Worm (Caenorhabditis elegans): ENCODE measurements around the gene F26D2.15.

Gene F26D2.15

DNA sequence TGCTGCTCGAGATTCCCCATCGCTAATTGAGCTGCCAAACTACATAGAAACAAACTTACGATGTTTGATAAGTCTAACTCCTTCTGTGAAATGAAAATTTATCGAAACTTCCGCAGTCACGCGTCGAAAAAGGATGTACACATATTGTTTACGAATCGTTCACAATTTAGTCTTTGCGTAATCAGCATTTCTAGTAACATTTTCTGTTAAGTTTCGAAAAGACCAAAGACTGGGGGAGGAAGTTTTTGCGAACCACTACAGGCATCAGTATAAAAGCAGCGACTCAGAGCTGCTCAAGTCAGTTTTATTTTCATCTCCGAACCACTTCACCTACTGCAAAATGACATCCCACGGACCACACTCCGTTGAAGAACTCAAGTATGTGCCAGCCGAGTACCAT lies 50.5 kb downstream of the F26D2.15 start, which contains the start of gene sqst-4:
sqst-4 (plus strand) TSS at position 301 of the 400 bp plus-strand sequence.
- TF ChIP-seq dpl-1 (GFP tag; optimal IDR thresholded peaks at IDR 0.05) (no peak), lin-35 (GFP tag; optimal IDR thresholded peaks at IDR 0.05) (no peak), ces-1 (GFP tag; optimal IDR thresholded peaks at IDR 0.05) (no peak), F16B12.6 (tag; optimal IDR thresholded peaks at IDR 0.05) (no peak), nhr-90 (tag; optimal IDR thresholded peaks at IDR 0.05; ENCODE audit: poor library complexity) (no peak), hpl-2 (GFP tag; optimal IDR thresholded peaks at IDR 0.05) (no peak), fos-1 (tag; optimal IDR thresholded peaks at IDR 0.05) (no peak), vab-15 (tag; optimal IDR thresholded peaks at IDR 0.05) (no peak)
